6 fruit fly cellular contexts compared by ENCODE assay signal in genomic region chr3L:780867-781701, dm6.
TF ChIP-seq lines count a peak whose summit lies in the region.

No protein-coding gene starts in this region.

- peak; percentile 39 for TF ChIP-seq CTCF in whole organism, embryonic (GFP tag; optimal IDR thresholded peaks at IDR 0.05; lab: Kevin White, UChicago)

TF ChIP-seq in whole organism, 6 proteins besides CTCF, POLR2A, EP300 and RAD21:
- peak; percentile 29 to 54 for TF ChIP-seq EcR (GFP tag; optimal IDR thresholded peaks at IDR 0.05; lab: Kevin White, UChicago)
- TF ChIP-seq usp (GFP tag; optimal IDR thresholded peaks at IDR 0.05; lab: Kevin White, UChicago), result no peak
- TF ChIP-seq CG8478 (optimal IDR thresholded peaks at IDR 0.05; lab: Kevin White, UChicago), result no peak

TF ChIP-seq in whole organism, adult, 20 proteins besides CTCF, POLR2A, EP300 and RAD21 (continues in another document):
- peak; percentile 63 for TF ChIP-seq CG12768 (GFP tag; optimal IDR thresholded peaks at IDR 0.05; lab: Kevin White, UChicago)
- no peak for TF ChIP-seq ovo (GFP tag; optimal IDR thresholded peaks at IDR 0.05; lab: Kevin White, UChicago)
- peak; percentile 63 for TF ChIP-seq CG7045 (GFP tag; optimal IDR thresholded peaks at IDR 0.05; lab: Kevin White, UChicago)
- peak; percentile 58 for TF ChIP-seq Mnt (GFP tag; optimal IDR thresholded peaks at IDR 0.05; lab: Kevin White, UChicago)
- TF ChIP-seq bab1 (GFP tag; optimal IDR thresholded peaks at IDR 0.05; lab: Kevin White, UChicago), result no peak
- TF ChIP-seq CG33017 (tag; optimal IDR thresholded peaks at IDR 0.05; lab: Kevin White, UChicago), result peak; percentile 77
- peak; percentile 85 for TF ChIP-seq CG11617 (GFP tag; optimal IDR thresholded peaks at IDR 0.05; lab: Kevin White, UChicago)
- no peak for TF ChIP-seq cic (GFP tag; optimal IDR thresholded peaks at IDR 0.05; lab: Kevin White, UChicago)
- peak; percentile 11 for TF ChIP-seq kay (GFP tag; lab: Kevin White, UChicago; ENCODE audit: borderline replicate concordance)
- peak; percentile 39 for TF ChIP-seq pad (GFP tag; optimal IDR thresholded peaks at IDR 0.05; lab: Kevin White, UChicago)
- TF ChIP-seq Clk (GFP tag; optimal IDR thresholded peaks at IDR 0.05; lab: Kevin White, UChicago), result no peak
- TF ChIP-seq CG14711 (tag; optimal IDR thresholded peaks at IDR 0.05; lab: Kevin White, UChicago), result peak; percentile 26
- TF ChIP-seq toe (GFP tag; optimal IDR thresholded peaks at IDR 0.05; lab: Kevin White, UChicago), result no peak
- no peak for TF ChIP-seq cnc (optimal IDR thresholded peaks at IDR 0.05; lab: Kevin White, UChicago)
- no peak for TF ChIP-seq Crg-1 (GFP tag; optimal IDR thresholded peaks at IDR 0.05; lab: Kevin White, UChicago)
- no peak for TF ChIP-seq Hr96 (GFP tag; optimal IDR thresholded peaks at IDR 0.05; lab: Kevin White, UChicago)
- TF ChIP-seq tj (GFP tag; optimal IDR thresholded peaks at IDR 0.05; lab: Kevin White, UChicago), result peak; percentile 57
- peak; percentile 53 for TF ChIP-seq CG5204 (GFP tag; optimal IDR thresholded peaks at IDR 0.05; lab: Kevin White, UChicago)

TF ChIP-seq in whole organism, embryonic, 481 proteins besides CTCF, POLR2A, EP300 and RAD21 (continues in another document):
- TF ChIP-seq Bdp1 (GFP tag; optimal IDR thresholded peaks at IDR 0.05; lab: Kevin White, UChicago) (peak; percentile 51), vfl (GFP tag; optimal IDR thresholded peaks at IDR 0.05; lab: Kevin White, UChicago) (peak; percentile 76), Scr (GFP tag; IDR thresholded peaks at IDR 0.05; lab: Robert Waterston, UW; ENCODE audit: partially characterized antibody) (no peak), CG33213 (GFP tag; optimal IDR thresholded peaks at IDR 0.05; lab: Kevin White, UChicago) (peak; percentile 43), Vsx1 (GFP tag; optimal IDR thresholded peaks at IDR 0.05; lab: Kevin White, UChicago) (peak; percentile 82), prd (optimal IDR thresholded peaks at IDR 0.05; lab: Kevin White, UChicago) (no peak), prd (GFP tag; IDR thresholded peaks at IDR 0.05; lab: Robert Waterston, UW) (peak; percentile 97), slou (GFP tag; optimal IDR thresholded peaks at IDR 0.05; lab: Kevin White, UChicago) (peak; percentile 71), CG1602 (GFP tag; optimal IDR thresholded peaks at IDR 0.05; lab: Kevin White, UChicago) (peak; percentile 91), NfI (GFP tag; optimal IDR thresholded peaks at IDR 0.05; lab: Kevin White, UChicago) (peak; percentile 93), CG7556 (GFP tag; optimal IDR thresholded peaks at IDR 0.05; lab: Kevin White, UChicago) (peak; percentile 95), chn (GFP tag; optimal IDR thresholded peaks at IDR 0.05; lab: Kevin White, UChicago) (peak; percentile 80), CG10321 (GFP tag; IDR thresholded peaks at IDR 0.05; lab: Robert Waterston, UW) (peak; percentile 82), Tbp (GFP tag; optimal IDR thresholded peaks at IDR 0.05; lab: Kevin White, UChicago) (no peak), CG13287 (GFP tag; IDR thresholded peaks at IDR 0.05; lab: Robert Waterston, UW; ENCODE audit: partially characterized antibody) (no peak), gcm2 (GFP tag; optimal IDR thresholded peaks at IDR 0.05; lab: Kevin White, UChicago) (peak; percentile 89), pfk (GFP tag; optimal IDR thresholded peaks at IDR 0.05; lab: Kevin White, UChicago) (no peak), sim (GFP tag; IDR thresholded peaks at IDR 0.05; lab: Robert Waterston, UW) (peak; percentile 86)

TF ChIP-seq in whole organism, prepupa, 60 proteins besides CTCF, POLR2A, EP300 and RAD21 (continues in another document):
- peak; percentile 96 for TF ChIP-seq CG8632 (GFP tag; optimal IDR thresholded peaks at IDR 0.05; lab: Kevin White, UChicago)
- TF ChIP-seq fkh (GFP tag; optimal IDR thresholded peaks at IDR 0.05; lab: Kevin White, UChicago), result no peak
- peak; percentile 96 for TF ChIP-seq CG10631 (GFP tag; optimal IDR thresholded peaks at IDR 0.05; lab: Kevin White, UChicago)
- peak; percentile 90 for TF ChIP-seq pdm3 (GFP tag; optimal IDR thresholded peaks at IDR 0.05; lab: Kevin White, UChicago)
- TF ChIP-seq topi (GFP tag; optimal IDR thresholded peaks at IDR 0.05; lab: Kevin White, UChicago), result peak; percentile 90
- TF ChIP-seq Ets96B (tag; optimal IDR thresholded peaks at IDR 0.05; lab: Kevin White, UChicago), result peak; percentile 85
- TF ChIP-seq Lpt (GFP tag; optimal IDR thresholded peaks at IDR 0.05; lab: Kevin White, UChicago), result peak; percentile 84
- peak; percentile 98 for TF ChIP-seq CG34406 (GFP tag; optimal IDR thresholded peaks at IDR 0.05; lab: Kevin White, UChicago)
- peak; percentile 89 for TF ChIP-seq CG31627 (GFP tag; optimal IDR thresholded peaks at IDR 0.05; lab: Kevin White, UChicago)
- TF ChIP-seq Eip93F (GFP tag; optimal IDR thresholded peaks at IDR 0.05; lab: Kevin White, UChicago), result peak; percentile 91
- TF ChIP-seq vri (GFP tag; optimal IDR thresholded peaks at IDR 0.05; lab: Kevin White, UChicago), result peak; percentile 89
- TF ChIP-seq CG3919 (GFP tag; optimal IDR thresholded peaks at IDR 0.05; lab: Kevin White, UChicago), result peak; percentile 89
- peak; percentile 87 for TF ChIP-seq CG1621 (tag; optimal IDR thresholded peaks at IDR 0.05; lab: Kevin White, UChicago)
- TF ChIP-seq dsx (GFP tag; optimal IDR thresholded peaks at IDR 0.05; lab: Kevin White, UChicago; ENCODE audit: poor library complexity, severe bottlenecking), result peak; percentile 88
- TF ChIP-seq CG6163 (GFP tag; IDR thresholded peaks at IDR 0.05; lab: Robert Waterston, UW), result peak; percentile 97
- TF ChIP-seq achi (GFP tag; optimal IDR thresholded peaks at IDR 0.05; lab: Kevin White, UChicago), result peak; percentile 83
- TF ChIP-seq Hr4 (GFP tag; optimal IDR thresholded peaks at IDR 0.05; lab: Kevin White, UChicago), result peak; percentile 78
- TF ChIP-seq CG11762 (GFP tag; optimal IDR thresholded peaks at IDR 0.05; lab: Kevin White, UChicago; ENCODE audit: insufficient read depth), result peak; percentile 78

TF ChIP-seq in whole organism, pupa, 21 proteins besides CTCF, POLR2A, EP300 and RAD21 (continues in another document):
- TF ChIP-seq CG14655 (GFP tag; optimal IDR thresholded peaks at IDR 0.05; lab: Kevin White, UChicago), result peak; percentile 82
- TF ChIP-seq Pif1B (GFP tag; optimal IDR thresholded peaks at IDR 0.05; lab: Kevin White, UChicago), result peak; percentile 93
- peak; percentile 91 for TF ChIP-seq EcR (GFP tag; optimal IDR thresholded peaks at IDR 0.05; lab: Kevin White, UChicago)
- peak; percentile 86 for TF ChIP-seq CG12605 (GFP tag; IDR thresholded peaks at IDR 0.05; lab: Robert Waterston, UW)
- peak; percentile 95 for TF ChIP-seq Snoo (tag; optimal IDR thresholded peaks at IDR 0.05; lab: Kevin White, UChicago)
- TF ChIP-seq CG32121 (GFP tag; IDR thresholded peaks at IDR 0.05; lab: Robert Waterston, UW), result peak; percentile 83
- TF ChIP-seq CG34367 (tag; optimal IDR thresholded peaks at IDR 0.05; lab: Kevin White, UChicago), result peak; percentile 91
- TF ChIP-seq CG9948 (tag; optimal IDR thresholded peaks at IDR 0.05; lab: Kevin White, UChicago), result peak; percentile 77
- TF ChIP-seq rn (GFP tag; IDR thresholded peaks at IDR 0.05; lab: Robert Waterston, UW), result peak; percentile 89
- peak; percentile 24 for TF ChIP-seq D1 (tag; optimal IDR thresholded peaks at IDR 0.05; lab: Kevin White, UChicago)
- TF ChIP-seq Ets98B (GFP tag; IDR thresholded peaks at IDR 0.05; lab: Robert Waterston, UW), result peak; percentile 92
- peak; percentile 93 for TF ChIP-seq fd96Ca (GFP tag; IDR thresholded peaks at IDR 0.05; lab: Robert Waterston, UW)
- peak; percentile 84 for TF ChIP-seq CG13204 (GFP tag; optimal IDR thresholded peaks at IDR 0.05; lab: Kevin White, UChicago)
- TF ChIP-seq CG8301 (tag; optimal IDR thresholded peaks at IDR 0.05; lab: Kevin White, UChicago), result peak; percentile 69
- TF ChIP-seq CG10348 (GFP tag; IDR thresholded peaks at IDR 0.05; lab: Robert Waterston, UW), result no peak
- TF ChIP-seq CG8159 (tag; optimal IDR thresholded peaks at IDR 0.05; lab: Kevin White, UChicago), result peak; percentile 88
- peak; percentile 95 for TF ChIP-seq CG15710 (tag; optimal IDR thresholded peaks at IDR 0.05; lab: Kevin White, UChicago)
- peak; percentile 61 for TF ChIP-seq gl (tag; optimal IDR thresholded peaks at IDR 0.05; lab: Kevin White, UChicago)
- peak; percentile 74 for TF ChIP-seq CG17806 (tag; optimal IDR thresholded peaks at IDR 0.05; lab: Kevin White, UChicago)
- TF ChIP-seq CG4496 (GFP tag; IDR thresholded peaks at IDR 0.05; lab: Robert Waterston, UW), result peak; percentile 95

TF ChIP-seq in whole organism, wandering third instar larva, 38 proteins besides CTCF, POLR2A, EP300 and RAD21 (continues in another document):
- TF ChIP-seq fru (GFP tag; optimal IDR thresholded peaks at IDR 0.05; lab: Kevin White, UChicago), result peak; percentile 96
- peak; percentile 91 for TF ChIP-seq br (GFP tag; optimal IDR thresholded peaks at IDR 0.05; lab: Kevin White, UChicago)
- no peak for TF ChIP-seq jim (GFP tag; optimal IDR thresholded peaks at IDR 0.05; lab: Kevin White, UChicago)
- peak; percentile 92 for TF ChIP-seq ey (GFP tag; optimal IDR thresholded peaks at IDR 0.05; lab: Kevin White, UChicago)
- TF ChIP-seq Mio (GFP tag; optimal IDR thresholded peaks at IDR 0.05; lab: Kevin White, UChicago), result peak; percentile 46
- TF ChIP-seq woc (GFP tag; optimal IDR thresholded peaks at IDR 0.05; lab: Kevin White, UChicago), result peak; percentile 76
- peak in 1 of 2 experiments; percentile 98 for TF ChIP-seq foxo (GFP tag; optimal IDR thresholded peaks at IDR 0.05; lab: Kevin White, UChicago)
- no peak for TF ChIP-seq usp (GFP tag; optimal IDR thresholded peaks at IDR 0.05; lab: Kevin White, UChicago)
- peak; percentile 72 for TF ChIP-seq GATAd (GFP tag; optimal IDR thresholded peaks at IDR 0.05; lab: Kevin White, UChicago)
- peak; percentile 94 for TF ChIP-seq sv (GFP tag; optimal IDR thresholded peaks at IDR 0.05; lab: Kevin White, UChicago)
- TF ChIP-seq h (GFP tag; optimal IDR thresholded peaks at IDR 0.05; lab: Kevin White, UChicago), result peak; percentile 94
- peak; percentile 22 for TF ChIP-seq Vsx2 (GFP tag; optimal IDR thresholded peaks at IDR 0.05; lab: Kevin White, UChicago; ENCODE audit: partially characterized antibody)
- TF ChIP-seq Dif (GFP tag; optimal IDR thresholded peaks at IDR 0.05; lab: Kevin White, UChicago; ENCODE audit: partially characterized antibody), result peak; percentile 24
- TF ChIP-seq Hnf4 (GFP tag; optimal IDR thresholded peaks at IDR 0.05; lab: Kevin White, UChicago), result peak; percentile 95
- TF ChIP-seq CG32264 (GFP tag; optimal IDR thresholded peaks at IDR 0.05; lab: Kevin White, UChicago), result peak; percentile 80
- peak; percentile 82 for TF ChIP-seq dsf (GFP tag; optimal IDR thresholded peaks at IDR 0.05; lab: Kevin White, UChicago; ENCODE audit: borderline replicate concordance)
- no peak for TF ChIP-seq Hr83 (GFP tag; optimal IDR thresholded peaks at IDR 0.05; lab: Kevin White, UChicago; ENCODE audit: poor library complexity, severe bottlenecking)
- peak; percentile 94 for TF ChIP-seq Sp1 (GFP tag; optimal IDR thresholded peaks at IDR 0.05; lab: Kevin White, UChicago)
- peak; percentile 96 for TF ChIP-seq brk (GFP tag; optimal IDR thresholded peaks at IDR 0.05; lab: Kevin White, UChicago)
- TF ChIP-seq Abd-B (GFP tag; optimal IDR thresholded peaks at IDR 0.05; lab: Kevin White, UChicago), result no peak
- TF ChIP-seq Myc (optimal IDR thresholded peaks at IDR 0.05; lab: Kevin White, UChicago), result no peak
- no peak for TF ChIP-seq N (GFP tag; optimal IDR thresholded peaks at IDR 0.05; lab: Kevin White, UChicago)
